Fruit fly (Drosophila melanogaster) whole organism, embryonic: ENCODE measurements around the gene Sec15.
A peak's percentile ranks its signal among the peaks of the same experiment; 100 is the strongest.

ENCODE experiments used
- CG11247 ChIP-seq: fragments of 200-800 bp; sonication (Bioruptor generic); IDR thresholded peaks from 2 replicates; pipeline ENCODE4 v1.3.6; 2022; ENCODE audit warnings: missing biosample characterization, missing genetic modification characterization
- CG11723 ChIP-seq: fragments of 200-800 bp; sonication (Bioruptor generic); optimal IDR thresholded peaks from 2 replicates; lab custom pipeline; 2017; ENCODE audit warnings: missing biosample characterization, mild to moderate bottlenecking, missing genetic modification characterization
- CG15073 ChIP-seq: fragments of 200-800 bp; sonication (Bioruptor generic); optimal IDR thresholded peaks from 2 replicates; lab custom pipeline; 2016; ENCODE audit warnings: missing biosample characterization, missing genetic modification characterization
- CG16863 ChIP-seq: fragments of 200-800 bp; sonication (Bioruptor generic); optimal IDR thresholded peaks from 3 replicates; lab custom pipeline; 2016; ENCODE audit warnings: missing biosample characterization, missing genetic modification characterization
- CG17568 ChIP-seq: fragments of 200-800 bp; sonication (Bioruptor generic); optimal IDR thresholded peaks from 2 replicates; lab custom pipeline; 2018; ENCODE audit warnings: missing biosample characterization, mild to moderate bottlenecking, missing genetic modification characterization, moderate library complexity
- CG17612 ChIP-seq: fragments of 200-800 bp; sonication (Bioruptor generic); IDR thresholded peaks from 2 replicates; pipeline ENCODE4 v1.3.6; 2022; ENCODE audit warnings: missing biosample characterization, missing genetic modification characterization
- CG32532 ChIP-seq: fragments of 200-800 bp; sonication (Bioruptor generic); IDR thresholded peaks from 2 replicates; pipeline ENCODE4 v1.3.6; 2022; ENCODE audit warnings: missing biosample characterization, missing genetic modification characterization
- CG32767 ChIP-seq: fragments of 200-800 bp; sonication (Bioruptor generic); IDR thresholded peaks from 2 replicates; pipeline ENCODE4 v1.3.6; 2022; ENCODE audit warnings: missing biosample characterization, missing genetic modification characterization
- CG33213 ChIP-seq: fragments of 200-800 bp; sonication (Bioruptor generic); optimal IDR thresholded peaks from 3 replicates; lab custom pipeline; 2016; ENCODE audit warnings: missing biosample characterization, missing genetic modification characterization
- CG34422 ChIP-seq: fragments of 200-800 bp; sonication (Bioruptor generic); IDR thresholded peaks from 3 replicates; pipeline ENCODE4 v1.3.6; 2022; ENCODE audit warnings: missing biosample characterization, missing genetic modification characterization
- CG3838 ChIP-seq: fragments of 200-800 bp; sonication (Bioruptor generic); optimal IDR thresholded peaks from 3 replicates; lab custom pipeline; 2016; ENCODE audit warnings: missing biosample characterization, missing genetic modification characterization
- CG3995 ChIP-seq: fragments of 200-800 bp; sonication (Bioruptor generic); optimal IDR thresholded peaks from 3 replicates; lab custom pipeline; 2016; ENCODE audit warnings: missing biosample characterization, missing genetic modification characterization
- CG4707 ChIP-seq: fragments of 200-800 bp; sonication (Bioruptor generic); optimal IDR thresholded peaks from 2 replicates; lab custom pipeline; 2018; ENCODE audit warnings: missing biosample characterization, mild to moderate bottlenecking, missing genetic modification characterization, moderate library complexity
- CG5245 ChIP-seq: fragments of 200-800 bp; sonication (Bioruptor generic); optimal IDR thresholded peaks from 3 replicates; lab custom pipeline; 2016; ENCODE audit warnings: missing biosample characterization, missing genetic modification characterization
- CG6854 ChIP-seq: fragments of 200-800 bp; sonication (Bioruptor generic); optimal IDR thresholded peaks from 3 replicates; lab custom pipeline; 2017; ENCODE audit warnings: missing biosample characterization, mild to moderate bottlenecking, missing genetic modification characterization
- CG7372 ChIP-seq: fragments of 200-800 bp; sonication (Bioruptor generic); IDR thresholded peaks from 2 replicates; pipeline ENCODE4 v1.3.6; 2022; ENCODE audit warnings: missing biosample characterization, missing genetic modification characterization
- CG7963 ChIP-seq: fragments of 200-800 bp; sonication (Bioruptor generic); IDR thresholded peaks from 3 replicates; pipeline ENCODE4 v1.3.6; 2022; ENCODE audit warnings: missing biosample characterization, missing genetic modification characterization; ENCODE audit not compliant: partially characterized antibody
- CG9797 ChIP-seq: fragments of 200-800 bp; sonication (Bioruptor generic); optimal IDR thresholded peaks from 3 replicates; lab custom pipeline; 2018; ENCODE audit warnings: missing biosample characterization, mild to moderate bottlenecking, missing genetic modification characterization
- CG9932 ChIP-seq: fragments of 200-800 bp; sonication (Bioruptor generic); IDR thresholded peaks from 2 replicates; pipeline ENCODE4 v1.3.6; 2022; ENCODE audit warnings: missing biosample characterization, missing genetic modification characterization
- CTCF ChIP-seq: fragments of 200-800 bp; sonication (Bioruptor generic); optimal IDR thresholded peaks from 2 replicates; lab custom pipeline; 2017; ENCODE audit warnings: missing biosample characterization, mild to moderate bottlenecking, missing genetic modification characterization, moderate library complexity
- Camta ChIP-seq: fragments of 200-800 bp; sonication (Bioruptor generic); optimal IDR thresholded peaks from 2 replicates; lab custom pipeline; 2016; ENCODE audit warnings: missing biosample characterization, missing genetic modification characterization
- CkIIα-i1 ChIP-seq: fragments of 200-800 bp; sonication (Bioruptor generic); IDR thresholded peaks from 2 replicates; pipeline ENCODE4 v1.3.6; 2022; ENCODE audit warnings: missing biosample characterization, missing genetic modification characterization
- CoRest ChIP-seq: fragments of 200-800 bp; sonication (Bioruptor generic); optimal IDR thresholded peaks from 3 replicates; lab custom pipeline; 2018; ENCODE audit warnings: missing biosample characterization, mild to moderate bottlenecking, missing genetic modification characterization, moderate library complexity
- D19B ChIP-seq: fragments of 200-800 bp; sonication (Bioruptor generic); optimal IDR thresholded peaks from 2 replicates; lab custom pipeline; 2017; ENCODE audit warnings: missing biosample characterization, mild to moderate bottlenecking, missing genetic modification characterization
- Dref ChIP-seq: fragments of 200-800 bp; sonication (Bioruptor generic); IDR thresholded peaks from 2 replicates; pipeline ENCODE4 v1.3.6; 2022; ENCODE audit warnings: missing biosample characterization, missing genetic modification characterization
- Drgx ChIP-seq: fragments of 200-800 bp; sonication (Bioruptor generic); IDR thresholded peaks from 2 replicates; pipeline ENCODE4 v1.3.6; 2022; ENCODE audit warnings: missing biosample characterization, missing genetic modification characterization
- HLH3B ChIP-seq: fragments of 200-800 bp; sonication (Bioruptor generic); IDR thresholded peaks from 2 replicates; pipeline ENCODE4 v1.3.6; 2022; ENCODE audit warnings: missing biosample characterization, missing genetic modification characterization
- MESR4 ChIP-seq: fragments of 200-800 bp; sonication (Bioruptor generic); optimal IDR thresholded peaks from 2 replicates; lab custom pipeline; 2018; ENCODE audit warnings: missing biosample characterization, mild to moderate bottlenecking, missing genetic modification characterization, moderate library complexity
- Pdp1 ChIP-seq, 2 experiments: fragments of 200-800 bp; sonication (Bioruptor generic); optimal IDR thresholded peaks; 3 replicates each; lab custom pipeline; 2016; ENCODE audit warnings: missing biosample characterization in 2 of 2, missing genetic modification characterization in 2 of 2, mild to moderate bottlenecking in 1 of 2, moderate library complexity in 1 of 2
- Xbp1 ChIP-seq: fragments of 200-800 bp; sonication (Bioruptor generic); optimal IDR thresholded peaks from 3 replicates; lab custom pipeline; 2016; ENCODE audit warnings: missing biosample characterization, mild to moderate bottlenecking, missing genetic modification characterization
- bigmax ChIP-seq: fragments of 200-800 bp; sonication (Bioruptor generic); optimal IDR thresholded peaks from 2 replicates; lab custom pipeline; 2018; ENCODE audit warnings: missing biosample characterization, mild to moderate bottlenecking, missing genetic modification characterization
- caup ChIP-seq: fragments of 200-800 bp; sonication (Bioruptor generic); optimal IDR thresholded peaks from 3 replicates; lab custom pipeline; 2017; ENCODE audit warnings: missing biosample characterization, mild to moderate bottlenecking, missing genetic modification characterization, moderate library complexity; ENCODE audit not compliant: severe bottlenecking
- chif ChIP-seq, 2 experiments: fragments of 200-800 bp; sonication (Bioruptor generic); optimal IDR thresholded peaks; 3 replicates each; lab custom pipeline; 2016; ENCODE audit warnings: missing biosample characterization in 2 of 2, missing genetic modification characterization in 2 of 2
- chm ChIP-seq: fragments of 200-800 bp; sonication (Bioruptor generic); IDR thresholded peaks from 2 replicates; pipeline ENCODE4 v1.3.6; 2022; ENCODE audit warnings: missing biosample characterization, missing genetic modification characterization
- esg ChIP-seq: fragments of 200-800 bp; sonication (Bioruptor generic); conservative IDR thresholded peaks from 2 replicates; pipeline ENCODE4 v1.3.6; 2022; ENCODE audit warnings: missing biosample characterization, missing genetic modification characterization
- eyg ChIP-seq: fragments of 200-800 bp; sonication (Bioruptor generic); optimal IDR thresholded peaks from 3 replicates; lab custom pipeline; 2016; ENCODE audit warnings: missing biosample characterization, missing genetic modification characterization
- hbn ChIP-seq: fragments of 200-800 bp; sonication (Bioruptor generic); IDR thresholded peaks from 2 replicates; pipeline ENCODE4 v1.3.6; 2022; ENCODE audit warnings: missing biosample characterization, missing genetic modification characterization; ENCODE audit not compliant: partially characterized antibody
- jumu ChIP-seq: fragments of 200-800 bp; sonication (Bioruptor generic); optimal IDR thresholded peaks from 3 replicates; lab custom pipeline; 2016; ENCODE audit warnings: missing biosample characterization, missing genetic modification characterization
- kay ChIP-seq: fragments of 200-800 bp; sonication (Bioruptor generic); optimal IDR thresholded peaks from 2 replicates; lab custom pipeline; 2016; ENCODE audit warnings: missing biosample characterization, missing genetic modification characterization
- lola ChIP-seq, 3 experiments: fragments of >200 bp in 2 of 3; fragments of 200-800 bp in 1 of 3; sonication (Bioruptor generic) in 1 of 3; optimal IDR thresholded peaks; 2 replicates each; lab custom pipeline; 2017 to 2019; ENCODE audit warnings: missing biosample characterization in 3 of 3, missing genetic modification characterization in 3 of 3, mild to moderate bottlenecking in 1 of 3, moderate library complexity in 1 of 3
- luna ChIP-seq: fragments of 200-800 bp; sonication (Bioruptor generic); optimal IDR thresholded peaks from 2 replicates; lab custom pipeline; 2016; ENCODE audit warnings: missing biosample characterization, missing genetic modification characterization
- oc ChIP-seq: fragments of 200-800 bp; sonication (Bioruptor generic); optimal IDR thresholded peaks from 2 replicates; lab custom pipeline; 2018; ENCODE audit warnings: missing biosample characterization, mild to moderate bottlenecking, missing genetic modification characterization, moderate library complexity
- otp ChIP-seq: fragments of 200-800 bp; sonication (Bioruptor generic); IDR thresholded peaks from 3 replicates; pipeline ENCODE4, ENCODE4 v1.3.6; 2022; ENCODE audit warnings: missing biosample characterization, missing genetic modification characterization
- p53 ChIP-seq: fragments of 200-800 bp; sonication (Bioruptor generic); optimal IDR thresholded peaks from 2 replicates; lab custom pipeline; 2016; ENCODE audit warnings: missing biosample characterization, missing genetic modification characterization
- pb ChIP-seq: fragments of 200-800 bp; sonication (Bioruptor generic); optimal IDR thresholded peaks from 3 replicates; lab custom pipeline; 2016; ENCODE audit warnings: missing biosample characterization, missing genetic modification characterization
- phol ChIP-seq: fragments of 200-800 bp; sonication (Bioruptor generic); optimal IDR thresholded peaks from 3 replicates; lab custom pipeline; 2018; ENCODE audit warnings: missing biosample characterization, mild to moderate bottlenecking, missing genetic modification characterization, moderate library complexity
- pum ChIP-seq: fragments of 200-800 bp; sonication (Bioruptor generic); optimal IDR thresholded peaks from 2 replicates; lab custom pipeline; 2016; ENCODE audit warnings: missing biosample characterization, missing genetic modification characterization
- rib ChIP-seq: fragments of 200-800 bp; sonication (Bioruptor generic); IDR thresholded peaks from 2 replicates; pipeline ENCODE4 v1.3.6; 2022; ENCODE audit warnings: missing biosample characterization, missing genetic modification characterization
- row ChIP-seq: fragments of 200-800 bp; sonication (Bioruptor generic); IDR thresholded peaks from 3 replicates; pipeline ENCODE4 v1.3.6; 2022; ENCODE audit warnings: missing biosample characterization, missing genetic modification characterization
- tgo ChIP-seq: fragments of 200-800 bp; sonication (Bioruptor generic); IDR thresholded peaks from 3 replicates; pipeline ENCODE4 v1.3.6; 2022; ENCODE audit warnings: missing biosample characterization, missing genetic modification characterization
- tio ChIP-seq: fragments of 200-800 bp; sonication (Bioruptor generic); optimal IDR thresholded peaks from 2 replicates; lab custom pipeline; 2017; ENCODE audit warnings: missing biosample characterization, missing genetic modification characterization, inconsistent platforms
- vfl ChIP-seq: fragments of 200-800 bp; sonication (Bioruptor generic); optimal IDR thresholded peaks from 2 replicates; lab custom pipeline; 2016; ENCODE audit warnings: missing biosample characterization, missing genetic modification characterization

Gene Sec15

DNA sequence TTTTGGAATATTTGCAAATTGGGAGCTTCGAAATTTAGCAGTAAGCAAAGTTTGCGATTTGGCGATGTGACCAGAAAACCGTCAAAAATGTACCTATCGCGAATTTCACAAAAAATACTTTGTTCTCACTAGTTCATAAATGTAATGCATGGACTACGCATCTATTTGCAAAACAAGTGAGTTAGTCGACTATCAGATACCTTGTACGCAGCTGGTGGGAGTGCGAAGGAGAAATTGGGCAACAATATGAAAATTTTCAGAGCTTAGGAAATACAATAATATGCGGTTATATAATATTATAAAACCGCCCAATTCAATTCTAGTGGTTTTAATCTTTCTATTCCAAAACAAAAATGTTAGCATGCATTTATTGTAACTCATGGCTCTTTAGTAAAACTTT is 11.0 kb upstream of the Sec15 start, which contains the start of gene Bdbt (continued):
- no peak for TF ChIP-seq chm
- TF ChIP-seq eyg (GFP tag; lab: Kevin White, UChicago) = no peak
- no peak for TF ChIP-seq CG5245 (GFP tag; lab: Kevin White, UChicago)
- 0 out of 2 replicates have a peak, but pooled peaks have one; percentile 22 for TF ChIP-seq hbn (GFP tag; lab: Robert Waterston, UW)
- peak; percentile 96 for TF ChIP-seq CG7963 (GFP tag; lab: Robert Waterston, UW)
- peak; percentile 13 to 94 for TF ChIP-seq Pdp1 (GFP tag; optimal IDR thresholded peaks at IDR 0.05; lab: Kevin White, UChicago)
- TF ChIP-seq CG3838 = no peak
- no peak for TF ChIP-seq kay (GFP tag; lab: Kevin White, UChicago)
- TF ChIP-seq luna = no peak
- no peak for TF ChIP-seq vfl
- no peak for TF ChIP-seq CG16863 (GFP tag; lab: Kevin White, UChicago)
- no peak for TF ChIP-seq CkIIα-i1 (GFP tag; lab: Robert Waterston, UW)
- TF ChIP-seq CG15073 (GFP tag; lab: Kevin White, UChicago) = no peak
- peak; percentile 27 for TF ChIP-seq CG33213
- TF ChIP-seq CG7372 = no peak
- peak; percentile 52; the same call in 1 of the 3 replicates for TF ChIP-seq CG34422 (GFP tag; lab: Robert Waterston, UW)
- no peak for TF ChIP-seq CG17568 (GFP tag; lab: Kevin White, UChicago)
- TF ChIP-seq p53 = no peak
- no peak for TF ChIP-seq CG11247 (GFP tag; lab: Robert Waterston, UW)
- TF ChIP-seq lola (GFP tag; optimal IDR thresholded peaks at IDR 0.05; lab: Kevin White, UChicago) = peak in 1 of 3 experiments; percentile 88
- TF ChIP-seq rib (GFP tag; lab: Robert Waterston, UW) = peak; percentile 42; the same call in 1 of the 2 replicates
- no peak for TF ChIP-seq jumu (GFP tag; lab: Kevin White, UChicago)
- TF ChIP-seq CG6854 (GFP tag; lab: Kevin White, UChicago) = no peak
- no peak for TF ChIP-seq CG3995
- no peak for TF ChIP-seq CTCF
- no peak for TF ChIP-seq caup (GFP tag; lab: Kevin White, UChicago)
- no peak for TF ChIP-seq CG4707 (GFP tag; lab: Kevin White, UChicago)
- TF ChIP-seq pum (GFP tag; lab: Kevin White, UChicago) = peak; percentile 4
- TF ChIP-seq tgo (GFP tag; lab: Robert Waterston, UW) = no peak
- peak; percentile 9; the same call in 1 of the 2 replicates for TF ChIP-seq Dref (GFP tag; lab: Robert Waterston, UW)
- no peak for TF ChIP-seq Camta (GFP tag; lab: Kevin White, UChicago)
- TF ChIP-seq Xbp1 (GFP tag; lab: Kevin White, UChicago) = peak; percentile 53
- TF ChIP-seq chif (GFP tag; optimal IDR thresholded peaks at IDR 0.05; lab: Kevin White, UChicago) = peak in 1 of 2 experiments; percentile 25
- TF ChIP-seq CG9797 (GFP tag; lab: Kevin White, UChicago) = peak; percentile 34
- TF ChIP-seq Drgx (GFP tag; lab: Robert Waterston, UW) = no peak
- TF ChIP-seq CG32532 (GFP tag; lab: Robert Waterston, UW) = peak; percentile 59
- TF ChIP-seq MESR4 (GFP tag; lab: Kevin White, UChicago) = peak; percentile 5
- TF ChIP-seq tio (GFP tag; lab: Kevin White, UChicago) = no peak
- no peak for TF ChIP-seq CG11723 (GFP tag; lab: Kevin White, UChicago)
- TF ChIP-seq HLH3B = peak; percentile 41
- TF ChIP-seq CG17612 (GFP tag; lab: Robert Waterston, UW) = no peak
- no peak for TF ChIP-seq CoRest (tag; lab: Kevin White, UChicago)
- TF ChIP-seq CG9932 (GFP tag; lab: Robert Waterston, UW) = peak; percentile 52
- peak; percentile 77 for TF ChIP-seq row (GFP tag; lab: Robert Waterston, UW)
- no peak for TF ChIP-seq CG32767 (GFP tag; lab: Robert Waterston, UW)
- TF ChIP-seq D19B = peak; percentile 94
- no peak for TF ChIP-seq esg (GFP tag; lab: Robert Waterston, UW)
- TF ChIP-seq pb = no peak
- peak; percentile 35 for TF ChIP-seq phol
- no peak for TF ChIP-seq bigmax (GFP tag; lab: Kevin White, UChicago)
- TF ChIP-seq oc (tag; lab: Kevin White, UChicago) = no peak
- TF ChIP-seq otp (GFP tag; lab: Robert Waterston, UW) = peak; percentile 29; the same call in 1 of the 3 replicates
